Worm (Caenorhabditis elegans) whole organism, L4/young adult: ENCODE results near the gene idpb-5.

Source experiments
- W03F9.2 ChIP-seq: fragments of 150-350 bp; optimal IDR thresholded peaks from 2 replicates; lab custom pipeline; 2014; ENCODE audit warnings: missing biosample characterization, missing genetic modification characterization
- dao-5 ChIP-seq: sonication (generic microtip); optimal IDR thresholded peaks from 2 replicates; lab custom pipeline; 2016; ENCODE audit warnings: missing genotype, missing genetic modification characterization, moderate library complexity, missing compliant biosample characterization
- him-1 ChIP-seq: sonication (generic microtip); optimal IDR thresholded peaks from 2 replicates; lab custom pipeline; 2016; ENCODE audit warnings: missing genotype, missing genetic modification reagents, missing genetic modification characterization, missing compliant biosample characterization

- TF ChIP-seq W03F9.2 (tag; lab: Kevin White, UChicago): no peak
- TF ChIP-seq him-1 (tag; lab: Kevin White, UChicago): no peak
- TF ChIP-seq dao-5 (tag; lab: Kevin White, UChicago): no peak
Measured at ce11 chrV:11839220-11839619, at the start of gene idpb-5.
